Fruit fly (Drosophila melanogaster): ENCODE results near the gene PolE1.

PolE1 gene

DNA sequence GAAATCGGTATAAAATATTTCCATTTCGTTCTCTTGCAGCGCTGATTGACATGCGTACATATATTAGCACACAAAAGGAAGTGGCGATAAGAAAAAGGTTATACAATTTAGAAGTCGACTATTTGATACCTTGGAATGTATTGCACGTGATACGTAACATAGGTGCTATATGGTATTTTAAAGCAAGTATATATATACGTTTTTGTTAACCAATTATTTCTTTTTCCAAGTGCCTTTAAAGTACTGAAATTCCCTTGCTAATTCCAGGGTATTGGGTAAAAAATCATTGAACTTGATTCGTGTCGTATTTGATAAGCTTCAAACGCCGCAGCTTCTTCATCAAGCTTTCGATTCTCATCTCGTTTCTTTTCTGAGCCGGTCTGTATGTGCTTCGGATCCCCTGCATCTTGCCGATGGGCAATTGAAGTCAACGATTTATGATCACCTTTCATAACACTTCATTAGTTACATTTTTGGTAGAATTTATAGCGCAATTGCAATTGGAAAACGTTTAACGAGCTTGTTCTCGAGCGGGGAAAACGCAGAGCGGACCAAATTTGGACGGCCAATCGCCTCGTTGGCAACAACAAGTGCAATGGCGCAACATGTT, 15.7 kb downstream of the PolE1 start, which contains the start of gene CG4408 (continued):
- TF ChIP-seq CG8765 (GFP tag; IDR thresholded peaks at IDR 0.05), result 0 out of 2 replicates have a peak, but pooled peaks have one; percentile 6
- TF ChIP-seq Scr (GFP tag; IDR thresholded peaks at IDR 0.05; ENCODE audit: partially characterized antibody), result no peak
- TF ChIP-seq salm (tag; optimal IDR thresholded peaks at IDR 0.05), result no peak
- TF ChIP-seq pnt (GFP tag; optimal IDR thresholded peaks at IDR 0.05), result peak; percentile 33
- no peak for TF ChIP-seq CG17912 (GFP tag; optimal IDR thresholded peaks at IDR 0.05)
- no peak for TF ChIP-seq Ssrp (tag; optimal IDR thresholded peaks at IDR 0.05)
- TF ChIP-seq D (optimal IDR thresholded peaks at IDR 0.05), result no peak
- no peak for TF ChIP-seq D (GFP tag; optimal IDR thresholded peaks at IDR 0.05)
- TF ChIP-seq CG1233 (GFP tag; optimal IDR thresholded peaks at IDR 0.05), result no peak
- TF ChIP-seq CG11085 (GFP tag; IDR thresholded peaks at IDR 0.05), result peak; percentile 10; the same call in 1 of the 2 replicates
- peak; percentile 36; the same call in 1 of the 2 replicates for TF ChIP-seq CG10366 (GFP tag; IDR thresholded peaks at IDR 0.05)
- TF ChIP-seq pb (GFP tag; optimal IDR thresholded peaks at IDR 0.05), result no peak
- no peak for TF ChIP-seq emc (GFP tag; optimal IDR thresholded peaks at IDR 0.05)
- TF ChIP-seq CG3847 (GFP tag; IDR thresholded peaks at IDR 0.05), result peak; percentile 35; the same call in 1 of the 2 replicates
- no peak for TF ChIP-seq pzg (GFP tag; optimal IDR thresholded peaks at IDR 0.05)
- no peak for TF ChIP-seq Opbp (GFP tag; IDR thresholded peaks at IDR 0.05; ENCODE audit: partially characterized antibody)
- TF ChIP-seq trem (tag; optimal IDR thresholded peaks at IDR 0.05), result no peak
- TF ChIP-seq zf30C (GFP tag; optimal IDR thresholded peaks at IDR 0.05), result no peak
- TF ChIP-seq sisA (GFP tag; IDR thresholded peaks at IDR 0.05), result peak; percentile 37; the same call in 1 of the 2 replicates
- TF ChIP-seq knrl (GFP tag; IDR thresholded peaks at IDR 0.05; ENCODE audit: partially characterized antibody), result no peak
- peak; percentile 10 for TF ChIP-seq CG12391 (tag; optimal IDR thresholded peaks at IDR 0.05)
- TF ChIP-seq CG33557 (GFP tag; optimal IDR thresholded peaks at IDR 0.05), result no peak
- no peak for TF ChIP-seq ara (GFP tag; IDR thresholded peaks at IDR 0.05)
- TF ChIP-seq CG12769 (tag; optimal IDR thresholded peaks at IDR 0.05), result no peak
- 0 out of 2 replicates have a peak, but pooled peaks have one; percentile 13 for TF ChIP-seq CG43689 (GFP tag; IDR thresholded peaks at IDR 0.05)
- TF ChIP-seq ci (GFP tag; IDR thresholded peaks at IDR 0.05), result 0 out of 3 replicates have a peak, but pooled peaks have one; percentile 20
- no peak for TF ChIP-seq oc (tag; optimal IDR thresholded peaks at IDR 0.05)
- no peak for TF ChIP-seq CG18011 (GFP tag; optimal IDR thresholded peaks at IDR 0.05)
- TF ChIP-seq CG1603 (tag; optimal IDR thresholded peaks at IDR 0.05), result peak; percentile 16
- peak; percentile 6 for TF ChIP-seq CG10267 (tag; optimal IDR thresholded peaks at IDR 0.05)
- no peak for TF ChIP-seq fd102C (GFP tag; optimal IDR thresholded peaks at IDR 0.05)
- peak; percentile 65 for TF ChIP-seq CG2678 (tag; optimal IDR thresholded peaks at IDR 0.05)
- no peak for TF ChIP-seq pfk (GFP tag; optimal IDR thresholded peaks at IDR 0.05)
- peak; percentile 43 for TF ChIP-seq CG30403 (GFP tag; optimal IDR thresholded peaks at IDR 0.05)
- TF ChIP-seq CG15696 (tag; optimal IDR thresholded peaks at IDR 0.05), result peak; percentile 0
- TF ChIP-seq ap (GFP tag; IDR thresholded peaks at IDR 0.05), result no peak
- no peak for TF ChIP-seq jing (GFP tag; optimal IDR thresholded peaks at IDR 0.05)
- no peak for TF ChIP-seq luna (GFP tag; optimal IDR thresholded peaks at IDR 0.05)
- no peak for TF ChIP-seq CG2875 (GFP tag; optimal IDR thresholded peaks at IDR 0.05)
- no peak; the same call in 1 of the 2 replicates for TF ChIP-seq CG6689 (GFP tag; IDR thresholded peaks at IDR 0.05)
- TF ChIP-seq CG13287 (GFP tag; IDR thresholded peaks at IDR 0.05; ENCODE audit: partially characterized antibody), result no peak
- TF ChIP-seq CG9609 (GFP tag; optimal IDR thresholded peaks at IDR 0.05), result no peak
- TF ChIP-seq CG17186 (GFP tag; optimal IDR thresholded peaks at IDR 0.05), result no peak
- no peak for TF ChIP-seq ERR (GFP tag; optimal IDR thresholded peaks at IDR 0.05)
- peak; percentile 48 for TF ChIP-seq CG3281 (GFP tag; optimal IDR thresholded peaks at IDR 0.05)
- TF ChIP-seq her (GFP tag; optimal IDR thresholded peaks at IDR 0.05), result no peak
- TF ChIP-seq pan (optimal IDR thresholded peaks at IDR 0.05), result no peak
- TF ChIP-seq pan (GFP tag; optimal IDR thresholded peaks at IDR 0.05 in 1 of 2, IDR thresholded peaks at IDR 0.05 in 1 of 2), result peak in 1 of 2 experiments; percentile 52
- TF ChIP-seq crp (GFP tag; optimal IDR thresholded peaks at IDR 0.05), result no peak
